Fruit fly (Drosophila melanogaster) whole organism, embryonic: ENCODE measurements around the gene CG10274.

Experiments used
- Antp ChIP-seq: fragments of 200-800 bp; sonication (Bioruptor generic); optimal IDR thresholded peaks from 3 replicates; lab custom pipeline; 2016; ENCODE audit warnings: missing biosample characterization, missing genetic modification characterization
- Asciz ChIP-seq: fragments of 200-800 bp; sonication (Bioruptor generic); optimal IDR thresholded peaks from 2 replicates; lab custom pipeline; 2017; ENCODE audit warnings: missing biosample characterization, mild to moderate bottlenecking, missing genetic modification characterization, missing genetic modification reagents
- Bgb ChIP-seq: fragments of 200-800 bp; sonication (Bioruptor generic); IDR thresholded peaks from 2 replicates; pipeline ENCODE4 v1.3.6; 2022; ENCODE audit warnings: missing biosample characterization, missing genetic modification characterization; ENCODE audit not compliant: partially characterized antibody
- CG10979 ChIP-seq: fragments of 200-800 bp; sonication (Bioruptor generic); optimal IDR thresholded peaks from 2 replicates; lab custom pipeline; 2018; ENCODE audit warnings: missing biosample characterization, mild to moderate bottlenecking, missing genetic modification characterization, moderate library complexity
- CG11560 ChIP-seq: fragments of 200-800 bp; sonication (Bioruptor generic); IDR thresholded peaks from 3 replicates; pipeline ENCODE4 v1.3.6; 2022; ENCODE audit warnings: missing biosample characterization, missing genetic modification characterization
- CG14014 ChIP-seq: fragments of 200-800 bp; sonication (Bioruptor generic); IDR thresholded peaks from 2 replicates; pipeline ENCODE4 v1.3.6; 2022; ENCODE audit warnings: missing biosample characterization, missing genetic modification characterization
- CG14860 ChIP-seq: fragments of 200-800 bp; sonication (Bioruptor generic); IDR thresholded peaks from 3 replicates; pipeline ENCODE4 v1.3.6; 2022; ENCODE audit warnings: missing biosample characterization, missing genetic modification characterization; ENCODE audit not compliant: partially characterized antibody
- CG15269 ChIP-seq: fragments of 200-800 bp; sonication (Bioruptor generic); optimal IDR thresholded peaks from 2 replicates; lab custom pipeline; 2018; ENCODE audit warnings: missing biosample characterization, mild to moderate bottlenecking, missing genetic modification characterization, moderate library complexity
- CG1602 ChIP-seq: fragments of 200-800 bp; sonication (Bioruptor generic); optimal IDR thresholded peaks from 3 replicates; lab custom pipeline; 2016; ENCODE audit warnings: missing biosample characterization, missing genetic modification characterization
- CG17385 ChIP-seq: fragments of 200-800 bp; sonication (Bioruptor generic); optimal IDR thresholded peaks from 3 replicates; lab custom pipeline; 2018; ENCODE audit warnings: missing biosample characterization, mild to moderate bottlenecking, missing genetic modification characterization
- CG18011 ChIP-seq: fragments of 200-800 bp; sonication (Bioruptor generic); optimal IDR thresholded peaks from 2 replicates; lab custom pipeline; 2017; ENCODE audit warnings: missing biosample characterization, missing genetic modification characterization, mild to moderate bottlenecking, moderate library complexity, missing genotype
- CG1832 ChIP-seq: fragments of 200-800 bp; sonication (Bioruptor generic); optimal IDR thresholded peaks from 2 replicates; lab custom pipeline; 2017; ENCODE audit warnings: missing biosample characterization, mild to moderate bottlenecking, missing genetic modification characterization, inconsistent platforms
- CG2889 ChIP-seq: fragments of 200-800 bp; sonication (Bioruptor generic); IDR thresholded peaks from 3 replicates; pipeline ENCODE4 v1.3.6; 2022; ENCODE audit warnings: missing biosample characterization, missing genetic modification characterization
- CG33213 ChIP-seq: fragments of 200-800 bp; sonication (Bioruptor generic); optimal IDR thresholded peaks from 3 replicates; lab custom pipeline; 2016; ENCODE audit warnings: missing biosample characterization, missing genetic modification characterization
- CG33557 ChIP-seq: fragments of 200-800 bp; sonication (Bioruptor generic); optimal IDR thresholded peaks from 2 replicates; lab custom pipeline; 2019; ENCODE audit warnings: missing biosample characterization, mild to moderate bottlenecking, missing genetic modification characterization, moderate library complexity
- CG7556 ChIP-seq: fragments of 200-800 bp; sonication (Bioruptor generic); optimal IDR thresholded peaks from 2 replicates; lab custom pipeline; 2017; ENCODE audit warnings: missing biosample characterization, mild to moderate bottlenecking, missing genetic modification characterization
- CG8388 ChIP-seq: fragments of 200-800 bp; sonication (Bioruptor generic); optimal IDR thresholded peaks from 2 replicates; lab custom pipeline; 2019; ENCODE audit warnings: missing biosample characterization, mild to moderate bottlenecking, missing genetic modification characterization, moderate library complexity
- CoRest ChIP-seq: fragments of 200-800 bp; sonication (Bioruptor generic); optimal IDR thresholded peaks from 3 replicates; lab custom pipeline; 2018; ENCODE audit warnings: missing biosample characterization, mild to moderate bottlenecking, missing genetic modification characterization, moderate library complexity
- D19A ChIP-seq: fragments of 200-800 bp; optimal IDR thresholded peaks from 3 replicates; lab custom pipeline; 2019; ENCODE audit warnings: missing biosample characterization, mild to moderate bottlenecking, missing genetic modification characterization, moderate library complexity
- Doc3 ChIP-seq: fragments of 200-800 bp; sonication (Bioruptor generic); IDR thresholded peaks from 3 replicates; pipeline ENCODE4 v1.3.6; 2022; ENCODE audit warnings: missing biosample characterization, missing genetic modification characterization; ENCODE audit not compliant: partially characterized antibody
- GATAe ChIP-seq: fragments of 200-800 bp; sonication (Bioruptor generic); conservative IDR thresholded peaks from 2 replicates; pipeline ENCODE4 v1.3.6; 2022; ENCODE audit warnings: missing biosample characterization, missing genetic modification characterization
- H2.0 ChIP-seq: fragments of 200-800 bp; sonication (Bioruptor generic); IDR thresholded peaks from 2 replicates; pipeline ENCODE4 v1.3.6; 2022; ENCODE audit warnings: missing biosample characterization, missing genetic modification characterization
- Kr ChIP-seq: fragments of 200-800 bp; sonication (Bioruptor generic); optimal IDR thresholded peaks from 2 replicates; lab custom pipeline; 2017; ENCODE audit warnings: missing biosample characterization, mild to moderate bottlenecking, missing genetic modification characterization
- NC2α ChIP-seq: fragments of 200-800 bp; sonication (Bioruptor generic); optimal IDR thresholded peaks from 2 replicates; lab custom pipeline; 2016; ENCODE audit warnings: missing biosample characterization, missing genetic modification characterization
- Pdp1 ChIP-seq, 2 experiments: fragments of 200-800 bp; sonication (Bioruptor generic); optimal IDR thresholded peaks; 3 replicates each; lab custom pipeline; 2016; ENCODE audit warnings: missing biosample characterization in 2 of 2, missing genetic modification characterization in 2 of 2, mild to moderate bottlenecking in 1 of 2, moderate library complexity in 1 of 2
- Rx ChIP-seq: fragments of 200-800 bp; sonication (Bioruptor generic); IDR thresholded peaks from 2 replicates; pipeline ENCODE4 v1.3.6; 2022; ENCODE audit warnings: missing biosample characterization, missing genetic modification characterization
- Scr ChIP-seq: fragments of 200-800 bp; sonication (Bioruptor generic); IDR thresholded peaks from 2 replicates; pipeline ENCODE4 v1.3.6; 2022; ENCODE audit warnings: missing biosample characterization, missing genetic modification characterization; ENCODE audit not compliant: partially characterized antibody
- Trl ChIP-seq, 3 experiments: fragments of >200 bp in 2 of 3; fragments of 200-800 bp in 1 of 3; sonication (Bioruptor generic) in 1 of 3; optimal IDR thresholded peaks; 2 replicates in 1 of 3; 3 replicates in 2 of 3; lab custom pipeline; 2016 to 2017; ENCODE audit warnings: missing biosample characterization in 1 of 3, missing genetic modification characterization in 1 of 3
- ab ChIP-seq: fragments of 200-800 bp; sonication (Bioruptor generic); optimal IDR thresholded peaks from 2 replicates; lab custom pipeline; 2016; ENCODE audit warnings: missing biosample characterization, missing genetic modification characterization
- al ChIP-seq: fragments of 200-800 bp; sonication (Bioruptor generic); IDR thresholded peaks from 2 replicates; pipeline ENCODE4 v1.3.6; 2022; ENCODE audit warnings: missing biosample characterization, missing genetic modification characterization
- ap ChIP-seq: fragments of 200-800 bp; sonication (Bioruptor generic); IDR thresholded peaks from 2 replicates; pipeline ENCODE4 v1.3.6; 2022; ENCODE audit warnings: missing biosample characterization, missing genetic modification characterization
- bowl ChIP-seq: fragments of 200-800 bp; sonication (Bioruptor generic); IDR thresholded peaks from 2 replicates; pipeline ENCODE4 v1.3.6; 2022; ENCODE audit warnings: missing biosample characterization, missing genetic modification characterization
- cad ChIP-seq: fragments of >200 bp; optimal IDR thresholded peaks from 2 replicates; lab custom pipeline; 2017; ENCODE audit warnings: missing biosample characterization, missing genetic modification characterization
- crp ChIP-seq, 2 experiments: fragments of 200-800 bp; sonication (Bioruptor generic); optimal IDR thresholded peaks; 2 replicates in 1 of 2; 3 replicates in 1 of 2; lab custom pipeline; 2017; ENCODE audit warnings: missing biosample characterization in 2 of 2, missing genetic modification characterization in 2 of 2, mild to moderate bottlenecking in 1 of 2, moderate library complexity in 1 of 2
- dmrt11E ChIP-seq: fragments of 200-800 bp; sonication (Bioruptor generic); optimal IDR thresholded peaks from 3 replicates; lab custom pipeline; 2018; ENCODE audit warnings: missing biosample characterization, mild to moderate bottlenecking, missing genetic modification characterization, moderate library complexity
- dpn ChIP-seq, 2 experiments: fragments of 200-800 bp; sonication (Bioruptor generic); optimal IDR thresholded peaks; 3 replicates each; lab custom pipeline; 2016; ENCODE audit warnings: missing biosample characterization in 2 of 2, missing genetic modification characterization in 2 of 2
- emc ChIP-seq: fragments of 200-800 bp; sonication (Bioruptor generic); optimal IDR thresholded peaks from 2 replicates; lab custom pipeline; 2016; ENCODE audit warnings: missing biosample characterization, missing genetic modification characterization
- en ChIP-seq: fragments of 200-800 bp; sonication (Bioruptor generic); optimal IDR thresholded peaks from 2 replicates; lab custom pipeline; 2016; ENCODE audit warnings: missing biosample characterization, missing genetic modification characterization
- luna ChIP-seq: fragments of 200-800 bp; sonication (Bioruptor generic); optimal IDR thresholded peaks from 2 replicates; lab custom pipeline; 2016; ENCODE audit warnings: missing biosample characterization, missing genetic modification characterization
- phol ChIP-seq: fragments of 200-800 bp; sonication (Bioruptor generic); optimal IDR thresholded peaks from 3 replicates; lab custom pipeline; 2018; ENCODE audit warnings: missing biosample characterization, mild to moderate bottlenecking, missing genetic modification characterization, moderate library complexity
- row ChIP-seq: fragments of 200-800 bp; sonication (Bioruptor generic); IDR thresholded peaks from 3 replicates; pipeline ENCODE4 v1.3.6; 2022; ENCODE audit warnings: missing biosample characterization, missing genetic modification characterization
- sens ChIP-seq: fragments of 200-800 bp; sonication (Bioruptor generic); peaks from one replicate; lab custom pipeline; 2016; ENCODE audit warnings: missing biosample characterization, missing genetic modification characterization
- sima ChIP-seq: fragments of 200-800 bp; sonication (Bioruptor generic); optimal IDR thresholded peaks from 2 replicates; lab custom pipeline; 2016; ENCODE audit warnings: missing biosample characterization, missing genetic modification characterization
- sna ChIP-seq: fragments of 200-800 bp; sonication (Bioruptor generic); IDR thresholded peaks from 2 replicates; pipeline ENCODE4 v1.3.6; 2022; ENCODE audit warnings: missing biosample characterization, missing genetic modification characterization; ENCODE audit not compliant: partially characterized antibody
- so ChIP-seq: fragments of 200-800 bp; sonication (Bioruptor generic); IDR thresholded peaks from 3 replicates; pipeline ENCODE4 v1.3.6; 2022; ENCODE audit warnings: missing biosample characterization, missing genetic modification characterization
- tin ChIP-seq: fragments of 200-800 bp; sonication (Bioruptor generic); optimal IDR thresholded peaks from 3 replicates; lab custom pipeline; 2016; ENCODE audit warnings: missing biosample characterization, missing genetic modification characterization
- tna ChIP-seq: fragments of 200-800 bp; sonication (Bioruptor generic); IDR thresholded peaks from 2 replicates; pipeline ENCODE4 v1.3.6; 2022; ENCODE audit warnings: missing biosample characterization, missing genetic modification characterization; ENCODE audit not compliant: partially characterized antibody
- trh ChIP-seq: fragments of 200-800 bp; sonication (Bioruptor generic); optimal IDR thresholded peaks from 2 replicates; lab custom pipeline; 2016; ENCODE audit warnings: missing biosample characterization, missing genetic modification characterization
- wek ChIP-seq: fragments of 200-800 bp; sonication (Bioruptor generic); optimal IDR thresholded peaks from 3 replicates; lab custom pipeline; 2018; ENCODE audit warnings: missing biosample characterization, mild to moderate bottlenecking, missing genetic modification characterization, moderate library complexity

CG10274 gene

DNA sequence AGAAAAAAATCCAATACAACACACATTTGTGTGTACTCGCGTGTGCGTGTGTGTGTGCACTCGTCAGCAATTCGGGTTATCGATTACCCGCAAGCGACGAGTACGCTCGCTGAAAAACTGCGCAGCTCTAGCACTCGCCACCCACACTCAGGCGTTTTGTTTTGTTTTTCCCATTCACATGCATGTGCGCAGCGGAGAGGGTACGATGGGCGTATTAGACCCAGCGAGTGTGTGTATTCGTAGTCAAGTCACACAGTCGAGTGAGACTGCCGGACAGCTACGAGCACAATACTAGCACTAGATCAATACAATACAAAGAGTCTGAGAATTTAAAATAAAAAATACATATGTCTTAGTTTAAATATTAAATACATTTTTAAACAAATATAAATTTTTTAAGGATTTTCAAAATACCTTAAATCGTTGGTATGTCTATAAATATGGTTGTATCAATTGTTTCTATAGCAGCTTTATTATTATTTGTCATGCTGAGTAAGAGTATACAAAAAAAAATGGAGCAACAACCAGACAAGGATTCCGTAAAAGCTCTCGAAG, 3.3 kb upstream of the CG10274 start, which contains the start of the genes D19B and CG43293 (continued):
- TF ChIP-seq CG17385 (GFP tag; lab: Kevin White, UChicago), result peak; percentile 81
- TF ChIP-seq CG33557 (GFP tag; lab: Kevin White, UChicago), result peak; percentile 38
- peak; percentile 81 for TF ChIP-seq CG33213 (GFP tag; lab: Kevin White, UChicago)
- TF ChIP-seq bowl (GFP tag; lab: Robert Waterston, UW), result peak; percentile 88
- TF ChIP-seq Pdp1 (GFP tag; optimal IDR thresholded peaks at IDR 0.05; lab: Kevin White, UChicago), result peak; percentile 82 to 87
- no peak for TF ChIP-seq CG1832 (GFP tag; lab: Kevin White, UChicago)
- TF ChIP-seq CG14860 (GFP tag; lab: Robert Waterston, UW), result no peak
- peak; percentile 92 for TF ChIP-seq CG14014 (GFP tag; lab: Robert Waterston, UW)
- TF ChIP-seq row, result peak; percentile 98
- TF ChIP-seq crp (GFP tag; optimal IDR thresholded peaks at IDR 0.05; lab: Kevin White, UChicago), result peak in 1 of 2 experiments; percentile 38
- TF ChIP-seq wek (GFP tag; lab: Kevin White, UChicago), result peak; percentile 52
- peak; percentile 82 for TF ChIP-seq CG18011
- TF ChIP-seq dpn (GFP tag; optimal IDR thresholded peaks at IDR 0.05; lab: Kevin White, UChicago), result peak; percentile 92 to 93
- TF ChIP-seq Bgb (GFP tag; lab: Robert Waterston, UW), result peak; percentile 59; the same call in 1 of the 2 replicates
- peak; percentile 45 for TF ChIP-seq NC2α (GFP tag; lab: Kevin White, UChicago)
- peak; percentile 94 for TF ChIP-seq D19A (tag; lab: Kevin White, UChicago)
- peak; percentile 84 for TF ChIP-seq Rx (GFP tag; lab: Robert Waterston, UW)
- no peak; the same call in 1 of the 2 replicates for TF ChIP-seq GATAe (GFP tag; lab: Robert Waterston, UW)
- TF ChIP-seq trh (GFP tag; lab: Kevin White, UChicago), result peak; percentile 83
- peak; percentile 33 for TF ChIP-seq en (GFP tag; lab: Kevin White, UChicago)
- peak; percentile 72; the same call in 2 of the 3 replicates for TF ChIP-seq CG11560 (tag; lab: Robert Waterston, UW)
- TF ChIP-seq tna (GFP tag; lab: Robert Waterston, UW), result peak; percentile 59; the same call in 1 of the 2 replicates
- TF ChIP-seq sna (GFP tag; lab: Robert Waterston, UW), result peak; percentile 54; the same call in 1 of the 2 replicates
- TF ChIP-seq CG7556 (GFP tag; lab: Kevin White, UChicago), result peak; percentile 81
- no peak for TF ChIP-seq Trl (optimal IDR thresholded peaks at IDR 0.05; lab: Kevin White, UChicago)
- TF ChIP-seq Trl (GFP tag; optimal IDR thresholded peaks at IDR 0.05; lab: Kevin White, UChicago), result peak; percentile 87
- peak; percentile 79 for TF ChIP-seq CG8388 (GFP tag; lab: Kevin White, UChicago)
- TF ChIP-seq CG1602, result peak; percentile 88
- peak; percentile 83 for TF ChIP-seq CoRest (tag; lab: Kevin White, UChicago)
- TF ChIP-seq ab (GFP tag; lab: Kevin White, UChicago), result peak; percentile 72
- TF ChIP-seq luna (GFP tag; lab: Kevin White, UChicago), result peak; percentile 11
- peak; percentile 97 for TF ChIP-seq sens (GFP tag; lab: Kevin White, UChicago)
- TF ChIP-seq al (GFP tag; lab: Robert Waterston, UW), result peak; percentile 83
- peak; percentile 93 for TF ChIP-seq Antp (GFP tag; lab: Kevin White, UChicago)
- peak; percentile 88 for TF ChIP-seq CG2889 (GFP tag; lab: Robert Waterston, UW)
- no peak for TF ChIP-seq Kr (GFP tag; lab: Kevin White, UChicago)
- peak; percentile 23 for TF ChIP-seq sima (GFP tag; lab: Kevin White, UChicago)
- peak; percentile 86 for TF ChIP-seq CG10979
- peak; percentile 92 for TF ChIP-seq tin (GFP tag; lab: Kevin White, UChicago)
- peak; percentile 53; the same call in 1 of the 2 replicates for TF ChIP-seq Scr
- peak; percentile 81 for TF ChIP-seq so (GFP tag; lab: Robert Waterston, UW)
- no peak for TF ChIP-seq Doc3 (GFP tag; lab: Robert Waterston, UW)
- TF ChIP-seq cad, result no peak
- peak; percentile 81 for TF ChIP-seq phol (tag; lab: Kevin White, UChicago)
- peak; percentile 89 for TF ChIP-seq CG15269
- TF ChIP-seq Asciz, result peak; percentile 80
- TF ChIP-seq emc (GFP tag; lab: Kevin White, UChicago), result peak; percentile 31
- TF ChIP-seq ap (GFP tag; lab: Robert Waterston, UW), result peak; percentile 69
- TF ChIP-seq H2.0 (GFP tag; lab: Robert Waterston, UW), result peak; percentile 93
- peak; percentile 78 for TF ChIP-seq dmrt11E (tag; lab: Kevin White, UChicago)
